Worm (Caenorhabditis elegans): ENCODE data around the gene mab-10.

mab-10 gene

ce11 chrII:10542654-10543456 lies 15.0 kb downstream of the mab-10 start:
- TF ChIP-seq gmeb-1 (tag; optimal IDR thresholded peaks at IDR 0.05) (no peak), mab-5 (tag; optimal IDR thresholded peaks at IDR 0.05) (no peak), F13H6.1 (tag; optimal IDR thresholded peaks at IDR 0.05) (no peak), blmp-1 (tag; optimal IDR thresholded peaks at IDR 0.05; ENCODE audit: insufficient read depth) (peak; percentile 7), ceh-16 (tag; optimal IDR thresholded peaks at IDR 0.05) (no peak), sem-4 (tag; optimal IDR thresholded peaks at IDR 0.05) (no peak), snpc-4 (tag; optimal IDR thresholded peaks at IDR 0.05) (no peak), ztf-1 (GFP tag; conservative IDR thresholded peaks at IDR 0.05) (no peak), nhr-12 (tag; optimal IDR thresholded peaks at IDR 0.05) (no peak), fos-1 (tag; optimal IDR thresholded peaks at IDR 0.05) (no peak), elt-1 (tag; optimal IDR thresholded peaks at IDR 0.05) (no peak), nhr-10 (tag; optimal IDR thresholded peaks at IDR 0.05) (no peak), ztf-4 (tag; optimal IDR thresholded peaks at IDR 0.05) (peak; percentile 11), nhr-129 (tag; optimal IDR thresholded peaks at IDR 0.05) (peak; percentile 34), unc-39 (tag; optimal IDR thresholded peaks at IDR 0.05) (no peak), aly-2 (tag; optimal IDR thresholded peaks at IDR 0.05) (no peak), nhr-237 (tag; optimal IDR thresholded peaks at IDR 0.05) (no peak), lin-13 (GFP tag; optimal IDR thresholded peaks at IDR 0.05) (no peak), skn-1 (tag; optimal IDR thresholded peaks at IDR 0.05) (no peak), nhr-25 (tag; optimal IDR thresholded peaks at IDR 0.05) (no peak), nhr-6 (tag; optimal IDR thresholded peaks at IDR 0.05) (peak; percentile 32), zag-1 (tag; optimal IDR thresholded peaks at IDR 0.05) (no peak), mbf-1 (tag; optimal IDR thresholded peaks at IDR 0.05) (no peak), mdl-1 (tag; optimal IDR thresholded peaks at IDR 0.05) (no peak), R02D3.7 (tag; optimal IDR thresholded peaks at IDR 0.05) (no peak), ama-1 (optimal IDR thresholded peaks at IDR 0.05) (peak; percentile 92), nhr-21 (tag; optimal IDR thresholded peaks at IDR 0.05) (no peak), unc-55 (GFP tag; optimal IDR thresholded peaks at IDR 0.05) (no peak), lsy-2 (tag; optimal IDR thresholded peaks at IDR 0.05) (peak; percentile 6 to 20), C34F6.9 (tag; optimal IDR thresholded peaks at IDR 0.05) (no peak), lin-39 (tag; optimal IDR thresholded peaks at IDR 0.05) (no peak), nhr-77 (tag; optimal IDR thresholded peaks at IDR 0.05) (no peak), alr-1 (tag; optimal IDR thresholded peaks at IDR 0.05) (no peak), nhr-11 (tag; optimal IDR thresholded peaks at IDR 0.05) (no peak), sma-9 (GFP tag; optimal IDR thresholded peaks at IDR 0.05) (no peak), sma-9 (tag; optimal IDR thresholded peaks at IDR 0.05) (no peak), peb-1 (tag; optimal IDR thresholded peaks at IDR 0.05) (no peak), Y55F3AM.14 (GFP tag; optimal IDR thresholded peaks at IDR 0.05) (peak; percentile 64), crh-2 (tag; optimal IDR thresholded peaks at IDR 0.05) (no peak)

ce11 chrII:10543457-10544137 lies 15.7 kb downstream of the mab-10 start:
- no peak for TF ChIP-seq peb-1 (tag; optimal IDR thresholded peaks at IDR 0.05)
- TF ChIP-seq nhr-12 (tag; optimal IDR thresholded peaks at IDR 0.05) = no peak
- TF ChIP-seq sma-9 (GFP tag; optimal IDR thresholded peaks at IDR 0.05) = peak; percentile 35
- TF ChIP-seq sma-9 (tag; optimal IDR thresholded peaks at IDR 0.05) = no peak
- no peak for TF ChIP-seq snpc-4 (tag; optimal IDR thresholded peaks at IDR 0.05)
- TF ChIP-seq sma-3 (GFP tag; optimal IDR thresholded peaks at IDR 0.05) = peak; percentile 36
- TF ChIP-seq crh-2 (tag; optimal IDR thresholded peaks at IDR 0.05) = peak; percentile 1
- TF ChIP-seq nhr-25 (tag; optimal IDR thresholded peaks at IDR 0.05) = peak; percentile 28

ce11 chrII:10544374-10544908 lies 16.6 kb downstream of the mab-10 start:
- peak; percentile 33 for TF ChIP-seq nhr-129 (tag; optimal IDR thresholded peaks at IDR 0.05)
- TF ChIP-seq mbf-1 (tag; optimal IDR thresholded peaks at IDR 0.05) = no peak
- peak; percentile 11 for TF ChIP-seq lin-11 (tag; optimal IDR thresholded peaks at IDR 0.05)
- no peak for TF ChIP-seq mab-5 (tag; optimal IDR thresholded peaks at IDR 0.05)
- TF ChIP-seq dmd-4 (tag; optimal IDR thresholded peaks at IDR 0.05) = no peak

All from whole organism, L2 larva.